Worm (Caenorhabditis elegans) whole organism, L3 larva: Measurements from ENCODE around the gene Y75B8A.31.

ENCODE experiments used
- R02D3.7 ChIP-seq: fragments of 150-350 bp; optimal IDR thresholded peaks from 2 replicates; lab custom pipeline; 2014; ENCODE audit warnings: missing biosample characterization, missing genetic modification characterization
- ZK546.5 ChIP-seq: sonication (generic microtip); optimal IDR thresholded peaks from 2 replicates; lab custom pipeline; 2017; ENCODE audit warnings: missing biosample characterization, missing genetic modification characterization
- aly-2 ChIP-seq: fragments of 150-350 bp; optimal IDR thresholded peaks from 2 replicates; lab custom pipeline; 2014; ENCODE audit warnings: missing biosample characterization, missing genetic modification characterization
- ama-1 ChIP-seq: fragments of 150-350 bp; optimal IDR thresholded peaks from 2 replicates; lab custom pipeline; 2018
- ceh-16 ChIP-seq: sonication (generic microtip); optimal IDR thresholded peaks from 2 replicates; lab custom pipeline; 2017; ENCODE audit warnings: missing biosample characterization, missing genetic modification characterization
- ceh-82 ChIP-seq: fragments of 150-350 bp; optimal IDR thresholded peaks from 2 replicates; lab custom pipeline; 2014; ENCODE audit warnings: missing biosample characterization, missing genetic modification characterization
- ceh-9 ChIP-seq: sonication (generic microtip); optimal IDR thresholded peaks from 2 replicates; lab custom pipeline; 2018; ENCODE audit warnings: missing biosample characterization, missing genetic modification characterization
- daf-12 ChIP-seq: fragments of 150-350 bp; optimal IDR thresholded peaks from 2 replicates; lab custom pipeline; 2014; ENCODE audit warnings: missing biosample characterization, missing genetic modification reagents, missing genetic modification characterization
- egl-27 ChIP-seq: sonication (generic microtip); optimal IDR thresholded peaks from 4 replicates; lab custom pipeline; 2017; ENCODE audit warnings: missing biosample characterization, missing genetic modification reagents, missing genetic modification characterization
- egl-5 ChIP-seq: fragments of 150-350 bp; optimal IDR thresholded peaks from 2 replicates; lab custom pipeline; 2017; ENCODE audit warnings: missing biosample characterization, missing genetic modification reagents, missing genetic modification characterization, inconsistent platforms
- elt-1 ChIP-seq: fragments of 150-350 bp; optimal IDR thresholded peaks from 2 replicates; lab custom pipeline; 2014; ENCODE audit warnings: missing biosample characterization, missing genetic modification characterization
- elt-2 ChIP-seq: sonication (generic microtip); optimal IDR thresholded peaks from 2 replicates; lab custom pipeline; 2016; ENCODE audit warnings: missing genetic modification reagents, mild to moderate bottlenecking, missing genetic modification characterization, missing compliant biosample characterization
- elt-3 ChIP-seq, 3 experiments: fragments of 150-350 bp in 1 of 3; sonication (generic microtip) in 2 of 3; optimal IDR thresholded peaks; 2 replicates in 2 of 3; 4 replicates in 1 of 3; lab custom pipeline; 2014 to 2017; ENCODE audit warnings: missing biosample characterization in 3 of 3, missing genetic modification characterization in 3 of 3
- eor-1 ChIP-seq, 2 experiments: fragments of 150-350 bp; optimal IDR thresholded peaks; 2 replicates each; lab custom pipeline; 2014 to 2018; ENCODE audit warnings: missing biosample characterization in 2 of 2, missing genetic modification characterization in 2 of 2
- fkh-2 ChIP-seq: fragments of 150-350 bp; optimal IDR thresholded peaks from 2 replicates; lab custom pipeline; 2014; ENCODE audit warnings: missing biosample characterization, missing genetic modification reagents, missing genetic modification characterization
- fos-1 ChIP-seq: fragments of 150-350 bp; optimal IDR thresholded peaks from 2 replicates; lab custom pipeline; 2014; ENCODE audit warnings: missing biosample characterization, missing genetic modification characterization
- hmg-11 ChIP-seq: sonication (generic microtip); optimal IDR thresholded peaks from 2 replicates; lab custom pipeline; 2016; ENCODE audit warnings: missing genetic modification characterization, missing compliant biosample characterization
- jun-1 ChIP-seq: fragments of 150-350 bp; optimal IDR thresholded peaks from 2 replicates; lab custom pipeline; 2014; ENCODE audit warnings: missing biosample characterization, missing genetic modification reagents, missing genetic modification characterization
- lin-15B ChIP-seq: fragments of 150-350 bp; optimal IDR thresholded peaks from 2 replicates; lab custom pipeline; 2014; ENCODE audit warnings: missing biosample characterization, missing genetic modification characterization
- lin-39 ChIP-seq: fragments of 150-350 bp; optimal IDR thresholded peaks from 2 replicates; lab custom pipeline; 2018; ENCODE audit warnings: missing biosample characterization, missing genetic modification reagents, missing genetic modification characterization
- mdl-1 ChIP-seq: fragments of 150-350 bp; optimal IDR thresholded peaks from 2 replicates; lab custom pipeline; 2014; ENCODE audit warnings: missing biosample characterization, missing genetic modification characterization
- mml-1 ChIP-seq: fragments of 150-350 bp; sonication (generic microtip); optimal IDR thresholded peaks from 3 replicates; lab custom pipeline; 2014; ENCODE audit warnings: missing biosample characterization, missing genetic modification characterization
- nfya-1 ChIP-seq: sonication (generic microtip); optimal IDR thresholded peaks from 2 replicates; lab custom pipeline; 2017; ENCODE audit warnings: missing genetic modification characterization, mild to moderate bottlenecking, missing compliant biosample characterization, antibody characterized with exemption, moderate library complexity; ENCODE audit not compliant: insufficient read depth
- nhr-11 ChIP-seq: fragments of 150-350 bp; optimal IDR thresholded peaks from 2 replicates; lab custom pipeline; 2014; ENCODE audit warnings: missing biosample characterization, missing genetic modification characterization
- nhr-12 ChIP-seq: fragments of 150-350 bp; optimal IDR thresholded peaks from 2 replicates; lab custom pipeline; 2014; ENCODE audit warnings: missing biosample characterization, missing genetic modification characterization
- nhr-23 ChIP-seq: fragments of 150-350 bp; optimal IDR thresholded peaks from 2 replicates; lab custom pipeline; 2014; ENCODE audit warnings: missing biosample characterization, missing genetic modification reagents, missing genetic modification characterization
- nhr-237 ChIP-seq: fragments of 150-350 bp; optimal IDR thresholded peaks from 2 replicates; lab custom pipeline; 2014; ENCODE audit warnings: missing biosample characterization, missing genetic modification characterization
- nhr-28 ChIP-seq: fragments of 150-350 bp; optimal IDR thresholded peaks from 2 replicates; lab custom pipeline; 2014; ENCODE audit warnings: missing biosample characterization, missing genetic modification characterization
- nhr-43 ChIP-seq: sonication (generic microtip); optimal IDR thresholded peaks from 2 replicates; lab custom pipeline; 2016; ENCODE audit warnings: mild to moderate bottlenecking, missing genetic modification characterization, missing compliant biosample characterization; ENCODE audit not compliant: poor library complexity, severe bottlenecking
- nhr-67 ChIP-seq: fragments of 150-350 bp; optimal IDR thresholded peaks from 2 replicates; lab custom pipeline; 2014; ENCODE audit warnings: missing biosample characterization, missing genetic modification characterization
- nhr-76 ChIP-seq: fragments of 150-350 bp; sonication (generic microtip); optimal IDR thresholded peaks from 5 replicates; lab custom pipeline; 2014; ENCODE audit warnings: missing biosample characterization, missing genetic modification characterization
- nhr-77 ChIP-seq: fragments of 150-350 bp; optimal IDR thresholded peaks from 2 replicates; lab custom pipeline; 2014; ENCODE audit warnings: missing biosample characterization, missing genetic modification characterization
- pha-4 ChIP-seq: fragments of 150-350 bp; optimal IDR thresholded peaks from 2 replicates; lab custom pipeline; 2014; ENCODE audit warnings: missing biosample characterization, missing genetic modification reagents, missing genetic modification characterization
- pqm-1 ChIP-seq: fragments of 150-350 bp; optimal IDR thresholded peaks from 2 replicates; lab custom pipeline; 2017; ENCODE audit warnings: missing biosample characterization, missing genetic modification characterization, inconsistent platforms
- sea-2 ChIP-seq: fragments of 150-350 bp; sonication (generic microtip); optimal IDR thresholded peaks from 4 replicates; lab custom pipeline; 2014; ENCODE audit warnings: missing biosample characterization, missing genetic modification reagents, missing genetic modification characterization
- skn-1 ChIP-seq: fragments of 150-350 bp; optimal IDR thresholded peaks from 2 replicates; lab custom pipeline; 2014; ENCODE audit warnings: missing biosample characterization, missing genetic modification characterization
- snpc-4 ChIP-seq: fragments of 150-350 bp; optimal IDR thresholded peaks from 2 replicates; lab custom pipeline; 2014; ENCODE audit warnings: missing biosample characterization, missing genetic modification characterization
- tbx-2 ChIP-seq: sonication (generic microtip); optimal IDR thresholded peaks from 2 replicates; lab custom pipeline; 2016; ENCODE audit warnings: mild to moderate bottlenecking, missing genetic modification characterization, missing compliant biosample characterization
- unc-39 ChIP-seq: sonication (generic microtip); optimal IDR thresholded peaks from 4 replicates; lab custom pipeline; 2017; ENCODE audit warnings: missing biosample characterization, missing genetic modification characterization
- unc-62 ChIP-seq: fragments of 150-350 bp; sonication (generic microtip); optimal IDR thresholded peaks from 4 replicates; lab custom pipeline; 2014; ENCODE audit warnings: missing biosample characterization, missing genetic modification reagents, missing genetic modification characterization
- zag-1 ChIP-seq: fragments of 150-350 bp; optimal IDR thresholded peaks from 2 replicates; lab custom pipeline; 2014; ENCODE audit warnings: missing biosample characterization, missing genetic modification characterization
- ztf-11 ChIP-seq: fragments of 150-350 bp; optimal IDR thresholded peaks from 2 replicates; lab custom pipeline; 2014; ENCODE audit warnings: missing biosample characterization, missing genetic modification characterization
- ztf-4 ChIP-seq: fragments of 150-350 bp; optimal IDR thresholded peaks from 2 replicates; lab custom pipeline; 2014; ENCODE audit warnings: missing biosample characterization, missing genetic modification characterization

Gene Y75B8A.31

DNA sequence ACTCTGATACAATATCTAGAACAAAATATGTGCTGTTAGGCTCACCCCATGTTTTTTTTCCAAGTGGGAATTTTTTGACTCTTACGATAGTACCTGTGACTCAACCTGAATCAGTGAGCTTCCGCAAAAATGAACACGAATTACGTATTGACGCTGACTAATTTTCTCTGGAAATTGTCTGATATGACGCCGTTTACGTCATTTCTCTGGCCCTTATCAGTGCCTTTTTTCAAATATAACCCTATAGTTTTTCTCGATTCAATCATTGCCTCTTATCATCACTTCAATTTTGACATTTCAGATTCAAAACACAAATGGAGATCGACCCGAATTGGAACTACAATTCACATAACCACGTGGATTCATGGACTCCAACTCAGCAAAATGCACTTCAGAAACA is 32.6 kb upstream of the Y75B8A.31 start, which contains the start of gene Y75B8A.28:
Gene Y75B8A.28, plus strand, starts transcription at position 296 of the 400 bp plus-strand sequence.
- TF ChIP-seq fos-1 (tag; lab: Kevin White, UChicago) (peak; percentile 84), pqm-1 (tag; lab: Kevin White, UChicago) (peak; percentile 99), pha-4 (tag; lab: Kevin White, UChicago) (peak; percentile 50), nhr-12 (tag; lab: Kevin White, UChicago) (no peak), egl-27 (tag; lab: Kevin White, UChicago) (no peak), jun-1 (tag; lab: Kevin White, UChicago) (peak; percentile 91), elt-2 (tag; lab: Kevin White, UChicago) (peak; percentile 96)

DNA sequence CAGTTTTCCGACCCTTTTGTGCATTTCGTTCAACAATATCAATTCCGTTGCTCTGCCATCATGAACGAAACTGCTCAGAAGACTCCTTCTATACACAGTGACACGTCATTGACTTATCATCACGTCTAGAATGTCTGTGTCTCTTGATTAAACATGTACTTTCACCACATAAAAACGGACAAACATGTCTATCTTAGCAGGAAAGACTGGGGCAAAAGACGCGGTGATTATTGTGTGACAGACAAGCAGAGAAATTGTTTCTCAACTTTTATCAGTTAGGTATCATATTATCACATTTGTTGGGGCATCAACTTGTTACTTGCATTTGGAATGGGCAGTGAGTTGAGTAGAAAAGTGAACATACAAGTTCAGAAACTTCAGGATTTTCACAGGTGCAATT is 26.2 kb upstream of the Y75B8A.31 start:
- TF ChIP-seq jun-1 (tag; lab: Kevin White, UChicago) (peak; percentile 62), ceh-16 (no peak), aly-2 (tag; lab: Kevin White, UChicago) (no peak), ZK546.5 (tag; lab: Kevin White, UChicago) (no peak), lin-15B (tag; lab: Kevin White, UChicago) (no peak), egl-27 (tag; lab: Kevin White, UChicago) (no peak), zag-1 (tag; lab: Kevin White, UChicago) (no peak), tbx-2 (tag; lab: Kevin White, UChicago) (no peak), nhr-11 (tag; lab: Kevin White, UChicago) (no peak), unc-39 (tag; lab: Kevin White, UChicago) (no peak), pha-4 (tag; lab: Kevin White, UChicago) (peak; percentile 34), nhr-77 (no peak), ztf-4 (no peak), nhr-12 (tag; lab: Kevin White, UChicago) (no peak), nhr-76 (tag; lab: Kevin White, UChicago) (no peak), hmg-11 (tag; lab: Kevin White, UChicago) (no peak), R02D3.7 (tag; lab: Kevin White, UChicago) (no peak), nfya-1 (tag; lab: Kevin White, UChicago) (peak; percentile 36), nhr-43 (no peak), nhr-23 (tag; lab: Kevin White, UChicago) (no peak), elt-1 (tag; lab: Kevin White, UChicago) (no peak), unc-62 (no peak), ztf-11 (tag; lab: Kevin White, UChicago) (no peak), sea-2 (no peak), skn-1 (tag; lab: Kevin White, UChicago) (peak; percentile 39), nhr-28 (no peak), mdl-1 (no peak), fkh-2 (tag; lab: Kevin White, UChicago) (no peak), ceh-82 (no peak), nhr-67 (tag; lab: Kevin White, UChicago) (no peak), daf-12 (tag; lab: Kevin White, UChicago) (no peak), pqm-1 (tag; lab: Kevin White, UChicago) (peak; percentile 85), nhr-237 (tag; lab: Kevin White, UChicago) (no peak), eor-1 (tag; optimal IDR thresholded peaks at IDR 0.05; lab: Kevin White, UChicago) (no peak), ceh-9 (tag; lab: Kevin White, UChicago) (no peak), mml-1 (tag; lab: Kevin White, UChicago) (no peak), fos-1 (tag; lab: Kevin White, UChicago) (no peak), egl-5 (tag; lab: Kevin White, UChicago) (no peak), ama-1 (lab: Kevin White, UChicago) (no peak), lin-39 (tag; lab: Kevin White, UChicago) (no peak), snpc-4 (no peak), elt-2 (tag; lab: Kevin White, UChicago) (peak; percentile 96), elt-3 (tag; optimal IDR thresholded peaks at IDR 0.05; lab: Kevin White, UChicago) (no peak)
